Fruit fly (Drosophila melanogaster) whole organism: Measurements from ENCODE around the gene Cyp4s3.

Experiments used
- CG8478 ChIP-seq: fragments of >200 bp; optimal IDR thresholded peaks from 2 replicates; lab custom pipeline; 2018; ENCODE audit warnings: inconsistent platforms
- EcR ChIP-seq, 2 experiments: fragments of >200 bp; optimal IDR thresholded peaks; 2 replicates each; lab custom pipeline; 2017; ENCODE audit warnings: missing biosample characterization in 2 of 2, missing genetic modification characterization in 2 of 2, missing genetic modification reagents in 2 of 2
- pan ChIP-seq: fragments of >200 bp; optimal IDR thresholded peaks from 2 replicates; lab custom pipeline; 2017
- psq ChIP-seq: fragments of >200 bp; optimal IDR thresholded peaks from 2 replicates; lab custom pipeline; 2017
- usp ChIP-seq: fragments of >200 bp; optimal IDR thresholded peaks from 2 replicates; lab custom pipeline; 2017; ENCODE audit warnings: missing biosample characterization, missing genetic modification characterization, mixed read lengths

- no peak for TF ChIP-seq CG8478 (lab: Kevin White, UChicago)
- TF ChIP-seq usp: no peak
- no peak for TF ChIP-seq pan (lab: Kevin White, UChicago)
- no peak for TF ChIP-seq EcR (GFP tag; optimal IDR thresholded peaks at IDR 0.05; lab: Kevin White, UChicago)
- TF ChIP-seq psq: no peak
Observed at dm6 chrX:15143267-15143830, 27.0 kb upstream of the Cyp4s3 start.
